Worm (Caenorhabditis elegans) whole organism, L2 larva: Measurements from ENCODE around the gene mmaa-1.
A peak's percentile ranks its signal among the peaks of the same experiment; 100 is the strongest.

Experiments
- C34F6.9 ChIP-seq: fragments of 150-350 bp; optimal IDR thresholded peaks from 2 replicates; lab custom pipeline; 2014; ENCODE audit warnings: missing biosample characterization, missing genetic modification characterization
- F13H6.1 ChIP-seq: sonication (generic microtip); optimal IDR thresholded peaks from 2 replicates; lab custom pipeline; 2016; ENCODE audit warnings: missing genetic modification characterization, missing compliant biosample characterization
- R02D3.7 ChIP-seq: fragments of 150-350 bp; optimal IDR thresholded peaks from 2 replicates; lab custom pipeline; 2014; ENCODE audit warnings: missing biosample characterization, missing genetic modification characterization
- Y55F3AM.14 ChIP-seq: fragments of 200-800 bp; sonication (Bioruptor generic); optimal IDR thresholded peaks from 2 replicates; lab custom pipeline; 2018; ENCODE audit warnings: mild to moderate bottlenecking, missing genetic modification characterization, missing compliant biosample characterization
- aly-2 ChIP-seq: fragments of 150-350 bp; optimal IDR thresholded peaks from 2 replicates; lab custom pipeline; 2014; ENCODE audit warnings: missing biosample characterization, missing genetic modification characterization
- ceh-82 ChIP-seq: fragments of 150-350 bp; optimal IDR thresholded peaks from 2 replicates; lab custom pipeline; 2014; ENCODE audit warnings: missing biosample characterization, missing genetic modification characterization
- crh-2 ChIP-seq: sonication (generic microtip); optimal IDR thresholded peaks from 2 replicates; lab custom pipeline; 2017; ENCODE audit warnings: missing biosample characterization, missing genetic modification characterization
- egl-27 ChIP-seq: sonication (generic microtip); optimal IDR thresholded peaks from 3 replicates; lab custom pipeline; 2017; ENCODE audit warnings: missing biosample characterization, missing genetic modification reagents, missing genetic modification characterization
- elt-1 ChIP-seq: fragments of 150-350 bp; optimal IDR thresholded peaks from 2 replicates; lab custom pipeline; 2014; ENCODE audit warnings: missing biosample characterization, missing genetic modification characterization
- fos-1 ChIP-seq: fragments of 150-350 bp; optimal IDR thresholded peaks from 2 replicates; lab custom pipeline; 2014; ENCODE audit warnings: missing biosample characterization, missing genetic modification characterization
- lin-13 ChIP-seq: fragments of 150-350 bp; optimal IDR thresholded peaks from 2 replicates; lab custom pipeline; 2014; ENCODE audit warnings: missing biosample characterization, missing genetic modification reagents, missing genetic modification characterization
- lsy-2 ChIP-seq, 2 experiments: fragments of 150-350 bp in 1 of 2; sonication (generic microtip) in 1 of 2; optimal IDR thresholded peaks; 2 replicates each; lab custom pipeline; 2014 to 2017; ENCODE audit warnings: missing biosample characterization in 2 of 2, missing genetic modification characterization in 2 of 2
- mab-5 ChIP-seq: fragments of 150-350 bp; optimal IDR thresholded peaks from 2 replicates; lab custom pipeline; 2014; ENCODE audit warnings: missing biosample characterization, missing genetic modification characterization
- mbf-1 ChIP-seq: sonication (generic microtip); optimal IDR thresholded peaks from 2 replicates; lab custom pipeline; 2017; ENCODE audit warnings: missing biosample characterization, missing genetic modification characterization
- nhr-10 ChIP-seq: sonication (generic microtip); optimal IDR thresholded peaks from 2 replicates; lab custom pipeline; 2017; ENCODE audit warnings: missing biosample characterization, missing genetic modification characterization
- nhr-129 ChIP-seq: fragments of 150-350 bp; optimal IDR thresholded peaks from 2 replicates; lab custom pipeline; 2014; ENCODE audit warnings: missing biosample characterization, missing genetic modification characterization
- nhr-237 ChIP-seq: fragments of 150-350 bp; optimal IDR thresholded peaks from 2 replicates; lab custom pipeline; 2014; ENCODE audit warnings: missing biosample characterization, missing genetic modification characterization
- nhr-6 ChIP-seq: fragments of 150-350 bp; optimal IDR thresholded peaks from 2 replicates; lab custom pipeline; 2014; ENCODE audit warnings: missing biosample characterization, missing genetic modification characterization
- nhr-77 ChIP-seq: fragments of 150-350 bp; optimal IDR thresholded peaks from 2 replicates; lab custom pipeline; 2014; ENCODE audit warnings: missing biosample characterization, missing genetic modification characterization
- sem-4 ChIP-seq: fragments of 150-350 bp; optimal IDR thresholded peaks from 2 replicates; lab custom pipeline; 2014; ENCODE audit warnings: missing biosample characterization, missing genetic modification reagents, missing genetic modification characterization
- skn-1 ChIP-seq: sonication (generic microtip); optimal IDR thresholded peaks from 2 replicates; lab custom pipeline; 2017; ENCODE audit warnings: missing biosample characterization, missing genetic modification characterization
- sma-9 ChIP-seq, 2 experiments: fragments of 150-350 bp in 1 of 2; sonication (generic microtip) in 1 of 2; optimal IDR thresholded peaks; 2 replicates each; lab custom pipeline; 2014 to 2016; ENCODE audit warnings: missing genetic modification characterization in 2 of 2, mild to moderate bottlenecking in 1 of 2, missing biosample characterization in 1 of 2, missing compliant biosample characterization in 1 of 2, missing genetic modification reagents in 1 of 2, moderate library complexity in 1 of 2
- unc-55 ChIP-seq: fragments of 150-350 bp; sonication (generic microtip); optimal IDR thresholded peaks from 3 replicates; lab custom pipeline; 2014; ENCODE audit warnings: missing biosample characterization, missing genetic modification reagents, missing genetic modification characterization
- zag-1 ChIP-seq: fragments of 150-350 bp; optimal IDR thresholded peaks from 2 replicates; lab custom pipeline; 2014; ENCODE audit warnings: missing biosample characterization, missing genetic modification characterization
- ztf-11 ChIP-seq: sonication (generic microtip); optimal IDR thresholded peaks from 2 replicates; lab custom pipeline; 2017; ENCODE audit warnings: missing biosample characterization, missing genetic modification characterization

The mmaa-1 gene

DNA sequence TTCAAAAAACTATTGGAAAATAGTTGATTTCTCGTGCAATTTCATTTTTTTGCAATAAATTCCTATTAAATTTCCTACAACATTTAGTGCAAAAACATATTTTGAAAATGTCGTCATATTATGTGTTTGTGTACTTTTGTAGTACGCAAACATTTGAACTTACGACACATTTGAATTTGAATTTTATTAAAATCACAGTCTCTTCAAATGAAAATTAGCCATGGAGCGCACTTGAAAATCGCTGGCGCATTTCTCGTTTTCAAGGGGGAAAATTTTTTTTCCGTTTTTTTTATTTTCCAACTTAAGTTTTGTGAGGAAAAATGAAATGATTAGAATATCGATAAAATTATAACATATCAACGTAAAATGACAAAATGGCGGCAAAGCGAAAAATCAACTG lies 46.6 kb upstream of the mmaa-1 start (continued):
- TF ChIP-seq mab-5 (tag; lab: Kevin White, UChicago) = no peak

DNA sequence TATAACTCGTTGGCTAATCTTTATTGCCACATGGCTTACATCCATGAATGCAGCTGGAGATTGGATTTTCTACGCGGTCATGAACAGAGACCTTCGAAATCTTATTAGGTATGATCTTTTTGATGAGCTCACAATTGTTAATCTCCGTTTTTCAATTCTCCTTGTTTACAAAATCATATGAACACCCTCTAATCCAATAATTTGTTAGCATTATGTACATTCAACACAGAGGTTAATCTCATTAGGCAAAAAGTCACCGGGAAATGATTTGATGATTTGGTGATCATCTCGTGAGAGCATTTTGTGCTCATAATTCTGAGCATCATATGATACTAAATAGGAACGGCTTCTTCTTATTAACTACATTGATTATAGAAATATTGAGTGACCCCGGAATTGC lies 45.3 kb upstream of the mmaa-1 start:
- no peak for TF ChIP-seq crh-2 (tag; lab: Kevin White, UChicago)
- TF ChIP-seq ztf-11 (tag; lab: Kevin White, UChicago) = no peak
- TF ChIP-seq ceh-82 (tag; lab: Kevin White, UChicago) = no peak
- TF ChIP-seq mbf-1 (tag; lab: Kevin White, UChicago) = no peak
- no peak for TF ChIP-seq nhr-6 (tag; lab: Kevin White, UChicago)
- TF ChIP-seq nhr-77 (tag; lab: Kevin White, UChicago) = no peak
- no peak for TF ChIP-seq zag-1 (tag; lab: Kevin White, UChicago)
- TF ChIP-seq lsy-2 (tag; optimal IDR thresholded peaks at IDR 0.05; lab: Kevin White, UChicago) = no peak
- no peak for TF ChIP-seq sem-4 (tag; lab: Kevin White, UChicago)

DNA sequence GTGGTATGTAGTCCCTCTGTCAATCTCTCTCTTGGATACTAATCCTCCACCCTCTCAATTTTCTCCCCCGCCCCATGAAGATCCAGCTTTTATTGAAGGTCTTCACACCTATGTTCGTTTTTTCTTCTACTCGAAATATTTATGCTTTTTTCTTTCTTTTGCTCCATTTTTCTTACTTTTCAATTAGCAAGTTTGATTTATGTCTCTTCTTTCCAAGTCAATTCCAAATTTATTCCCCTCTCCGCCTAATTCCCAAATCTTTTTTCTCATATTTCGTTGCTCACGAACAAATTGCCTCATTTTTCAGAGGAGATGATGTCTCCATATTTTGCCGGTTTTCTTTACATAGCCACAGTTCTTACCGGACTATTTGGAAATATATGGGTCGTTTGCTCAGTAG lies 43.3 kb upstream of the mmaa-1 start, which contains the start of gene npr-31:
Gene npr-31 (plus strand): TSS at position 301 of the 400 bp plus-strand sequence.
- TF ChIP-seq sma-9 (GFP tag; optimal IDR thresholded peaks at IDR 0.05; lab: Kevin White, UChicago) (no peak), sma-9 (tag; optimal IDR thresholded peaks at IDR 0.05; lab: Kevin White, UChicago) (no peak), unc-55 (GFP tag; lab: Kevin White, UChicago) (no peak), ztf-11 (tag; lab: Kevin White, UChicago) (no peak), skn-1 (no peak), crh-2 (tag; lab: Kevin White, UChicago) (no peak), nhr-237 (no peak), sem-4 (tag; lab: Kevin White, UChicago) (no peak), mab-5 (tag; lab: Kevin White, UChicago) (no peak)

- TF ChIP-seq egl-27 (tag; lab: Kevin White, UChicago) (no peak), sma-9 (GFP tag; optimal IDR thresholded peaks at IDR 0.05; lab: Kevin White, UChicago) (peak; percentile 54), sma-9 (tag; optimal IDR thresholded peaks at IDR 0.05; lab: Kevin White, UChicago) (no peak), Y55F3AM.14 (GFP tag; lab: Kevin White, UChicago) (no peak), fos-1 (tag; lab: Kevin White, UChicago) (peak; percentile 67)
Observed at ce11 chrII:7139064-7139463, 38.1 kb upstream of the mmaa-1 start.

DNA sequence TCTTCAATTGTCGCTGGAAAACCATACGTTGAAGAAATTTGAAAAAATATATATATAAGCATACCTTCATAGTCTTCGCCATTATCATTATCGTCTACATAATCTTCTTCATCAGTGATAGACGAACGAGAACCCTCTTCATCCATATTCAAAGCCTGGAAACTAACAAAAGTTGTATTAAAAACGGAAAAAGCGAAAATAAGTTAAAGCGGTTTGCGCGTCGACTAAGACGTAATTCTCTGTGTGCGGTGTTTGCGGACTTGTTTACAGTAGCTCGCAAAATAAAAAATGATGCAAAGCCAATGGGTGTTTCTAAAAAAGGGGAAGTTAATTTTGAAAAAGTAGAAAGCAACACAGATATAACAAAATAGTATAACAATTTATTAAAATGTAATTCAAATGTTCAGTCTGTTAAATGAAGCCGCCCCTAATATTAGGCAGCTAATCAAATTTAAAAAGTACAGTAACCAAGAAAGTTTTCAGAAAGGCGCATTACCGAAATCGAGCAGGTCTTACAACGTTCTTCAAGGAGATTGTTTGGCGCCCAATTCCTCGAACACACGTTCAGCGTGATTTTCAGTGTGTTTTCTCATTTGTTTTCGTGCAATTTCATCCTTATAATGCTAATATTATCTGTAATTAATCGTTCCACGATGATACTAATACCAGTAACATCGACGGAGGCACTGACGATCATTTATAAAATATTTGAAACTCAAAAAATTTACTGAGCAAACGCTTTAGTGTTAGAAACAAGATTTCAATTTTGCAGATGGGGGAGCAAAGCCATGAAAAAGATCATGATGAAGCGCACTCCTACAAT lies 31.1 kb upstream of the mmaa-1 start, which contains the start of the genes T07F8.4 and gld-3:
Gene T07F8.4 (minus strand): TSS at position 162 of the 823 bp plus-strand sequence.
Gene gld-3 (plus strand): TSS at position 773 of the 823 bp plus-strand sequence.
- peak; percentile 33 for TF ChIP-seq fos-1 (tag; lab: Kevin White, UChicago)
- TF ChIP-seq unc-55 (GFP tag; lab: Kevin White, UChicago) = no peak
- TF ChIP-seq crh-2 (tag; lab: Kevin White, UChicago) = peak; percentile 12
- peak; percentile 76 for TF ChIP-seq nhr-129 (tag; lab: Kevin White, UChicago)
- peak; percentile 56 for TF ChIP-seq C34F6.9 (tag; lab: Kevin White, UChicago)
- peak; percentile 41 to 96 for TF ChIP-seq lsy-2 (tag; optimal IDR thresholded peaks at IDR 0.05; lab: Kevin White, UChicago)

ce11 chrII:7126457-7126856 lies 25.5 kb upstream of the mmaa-1 start, which contains the start of gene F10E7.1:
Gene F10E7.1, plus strand, starts transcription at chrII:7126757.
- TF ChIP-seq skn-1 (no peak), nhr-10 (tag; lab: Kevin White, UChicago) (no peak), R02D3.7 (no peak), unc-55 (GFP tag; lab: Kevin White, UChicago) (no peak), egl-27 (tag; lab: Kevin White, UChicago) (no peak), lin-13 (no peak), aly-2 (tag; lab: Kevin White, UChicago) (no peak)

ce11 chrII:7122661-7123418 lies 21.9 kb upstream of the mmaa-1 start, which contains the start of gene F10E7.11:
Gene F10E7.11, minus strand, starts transcription at chrII:7122892.
- TF ChIP-seq sma-9 (GFP tag; optimal IDR thresholded peaks at IDR 0.05; lab: Kevin White, UChicago) (peak; percentile 82), sma-9 (tag; optimal IDR thresholded peaks at IDR 0.05; lab: Kevin White, UChicago) (no peak), F13H6.1 (tag; lab: Kevin White, UChicago) (peak; percentile 8), C34F6.9 (tag; lab: Kevin White, UChicago) (peak; percentile 20), unc-55 (GFP tag; lab: Kevin White, UChicago) (peak; percentile 69), lsy-2 (tag; optimal IDR thresholded peaks at IDR 0.05; lab: Kevin White, UChicago) (peak in 1 of 2 experiments; percentile 55), elt-1 (tag; lab: Kevin White, UChicago) (no peak)
